Worm (Caenorhabditis elegans) whole organism, midembryonic: ENCODE results near the gene R09H10.1.

Experiments
- T22C8.4 ChIP-seq: fragments of 200-800 bp; sonication (Bioruptor generic); IDR thresholded peaks from 2 replicates; pipeline ENCODE4 v1.3.6; 2022; ENCODE audit warnings: missing genetic modification characterization, missing compliant biosample characterization
- cog-1 ChIP-seq: sonication (generic microtip); optimal IDR thresholded peaks from 2 replicates; lab custom pipeline; 2016; ENCODE audit warnings: missing genetic modification characterization, missing compliant biosample characterization
- flt-1 ChIP-seq: fragments of 200-800 bp; sonication (Bioruptor generic); IDR thresholded peaks from 2 replicates; pipeline ENCODE4 v1.3.6; 2022; ENCODE audit warnings: missing genetic modification characterization, missing compliant biosample characterization
- med-1 ChIP-seq: sonication (generic microtip); optimal IDR thresholded peaks from 2 replicates; lab custom pipeline; 2017; ENCODE audit warnings: missing genetic modification characterization, mild to moderate bottlenecking, missing compliant biosample characterization, antibody characterized with exemption, missing genetic modification reagents; ENCODE audit not compliant: insufficient read depth
- ztf-23 ChIP-seq: fragments of 200-800 bp; sonication (Bioruptor generic); IDR thresholded peaks from 2 replicates; pipeline ENCODE4 v1.3.6; 2022; ENCODE audit warnings: missing genetic modification reagents, missing genetic modification characterization, missing compliant biosample characterization
- ztf-29 ChIP-seq: fragments of 200-800 bp; sonication (Bioruptor generic); IDR thresholded peaks from 2 replicates; pipeline ENCODE4 v1.3.6; 2022; ENCODE audit warnings: missing genetic modification reagents, missing genetic modification characterization, missing compliant biosample characterization

DNA sequence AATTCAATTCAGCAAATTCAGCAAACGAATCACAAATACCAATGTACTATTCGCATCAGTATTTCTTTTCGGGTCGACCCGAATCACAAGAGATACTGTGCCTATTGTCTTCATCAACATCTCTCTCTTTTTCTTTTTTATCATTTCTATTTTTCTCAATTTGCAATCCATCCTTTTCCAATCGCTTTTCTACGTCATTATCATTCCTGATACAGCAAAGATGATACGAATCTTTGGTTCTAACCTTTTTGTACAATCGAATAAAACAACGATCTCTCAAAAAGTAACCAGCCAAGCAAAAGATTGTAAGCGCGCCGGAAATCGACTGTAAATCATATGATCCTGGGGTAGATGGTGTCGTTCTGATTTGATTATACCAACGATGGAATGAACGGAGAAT is 9.8 kb downstream of the R09H10.1 start:
- TF ChIP-seq flt-1 (GFP tag; lab: Robert Waterston, UW): no peak
- no peak for TF ChIP-seq cog-1 (tag; lab: Kevin White, UChicago)
- no peak for TF ChIP-seq ztf-23 (GFP tag; lab: Robert Waterston, UW)
- no peak for TF ChIP-seq T22C8.4 (GFP tag; lab: Robert Waterston, UW)
- no peak for TF ChIP-seq ztf-29 (GFP tag; lab: Robert Waterston, UW)
- no peak for TF ChIP-seq med-1 (GFP tag; lab: Kevin White, UChicago)
